Worm (Caenorhabditis elegans) whole organism, young adult: ENCODE measurements around the gene nhr-16.
A peak's percentile ranks its signal among the peaks of the same experiment; 100 is the strongest.

ENCODE experiments used
- B0336.3 ChIP-seq: fragments of 200-800 bp; sonication (Bioruptor generic); IDR thresholded peaks from 2 replicates; pipeline ENCODE4 v1.3.6; 2022; ENCODE audit warnings: missing genetic modification characterization, missing compliant biosample characterization
- C17E4.6 ChIP-seq: fragments of 200-800 bp; sonication (Bioruptor generic); IDR thresholded peaks from 2 replicates; pipeline ENCODE4 v1.3.6; 2022; ENCODE audit warnings: missing genetic modification reagents, missing genetic modification characterization, missing compliant biosample characterization
- D2030.7 ChIP-seq: fragments of 200-800 bp; sonication (Bioruptor generic); IDR thresholded peaks from 2 replicates; pipeline ENCODE4 v1.3.6; 2022; ENCODE audit warnings: missing genetic modification reagents, missing genetic modification characterization, missing compliant biosample characterization
- F33H1.4 ChIP-seq: fragments of 200-800 bp; sonication (Bioruptor generic); IDR thresholded peaks from 2 replicates; pipeline ENCODE4 v1.3.6; 2022; ENCODE audit warnings: missing genetic modification reagents, missing genetic modification characterization, missing compliant biosample characterization
- F52B5.7 ChIP-seq: sonication (generic microtip); optimal IDR thresholded peaks from 2 replicates; lab custom pipeline; 2016; ENCODE audit warnings: mild to moderate bottlenecking, missing genetic modification characterization, missing compliant biosample characterization
- F57C9.4 ChIP-seq: sonication (generic microtip); optimal IDR thresholded peaks from 2 replicates; lab custom pipeline; 2017; ENCODE audit warnings: mild to moderate bottlenecking, missing genetic modification characterization, missing compliant biosample characterization
- K12H6.12 ChIP-seq: fragments of 200-800 bp; sonication (Bioruptor generic); optimal IDR thresholded peaks from 2 replicates; lab custom pipeline; 2018; ENCODE audit warnings: mild to moderate bottlenecking, missing genetic modification characterization, missing compliant biosample characterization
- T07F8.4 ChIP-seq: sonication (generic microtip); optimal IDR thresholded peaks from 2 replicates; lab custom pipeline; 2016; ENCODE audit warnings: mild to moderate bottlenecking, missing genetic modification characterization, moderate library complexity, missing compliant biosample characterization
- Y95B8A.8 ChIP-seq: fragments of 200-800 bp; sonication (Bioruptor generic); IDR thresholded peaks from 2 replicates; pipeline ENCODE4 v1.3.6; 2022; ENCODE audit warnings: missing genetic modification reagents, missing genetic modification characterization, missing compliant biosample characterization
- ZK185.1 ChIP-seq: sonication (generic microtip); optimal IDR thresholded peaks from 2 replicates; lab custom pipeline; 2016; ENCODE audit warnings: mild to moderate bottlenecking, missing genetic modification characterization, missing compliant biosample characterization; ENCODE audit not compliant: poor library complexity, severe bottlenecking
- aptf-2 ChIP-seq: fragments of 200-800 bp; sonication (Bioruptor generic); conservative IDR thresholded peaks from 2 replicates; pipeline ENCODE4 v1.3.6; 2022; ENCODE audit warnings: missing genetic modification reagents, missing genetic modification characterization, missing compliant biosample characterization
- aptf-3 ChIP-seq: fragments of 200-800 bp; sonication (Bioruptor generic); IDR thresholded peaks from 2 replicates; pipeline ENCODE4 v1.3.6; 2022; ENCODE audit warnings: missing genetic modification characterization, missing compliant biosample characterization
- bed-2 ChIP-seq: fragments of 200-800 bp; sonication (Bioruptor generic); IDR thresholded peaks from 2 replicates; pipeline ENCODE4 v1.3.6; 2022; ENCODE audit warnings: missing genetic modification reagents, missing genetic modification characterization, missing compliant biosample characterization
- ceh-40 ChIP-seq: fragments of 200-800 bp; sonication (Bioruptor generic); IDR thresholded peaks from 2 replicates; pipeline ENCODE4 v1.3.6; 2022; ENCODE audit warnings: missing genetic modification characterization, missing compliant biosample characterization
- ceh-79 ChIP-seq: sonication (generic microtip); optimal IDR thresholded peaks from 2 replicates; lab custom pipeline; 2017; ENCODE audit warnings: mild to moderate bottlenecking, missing genetic modification characterization, missing compliant biosample characterization
- ceh-91 ChIP-seq: fragments of 200-800 bp; sonication (Bioruptor generic); IDR thresholded peaks from 2 replicates; pipeline ENCODE4 v1.3.6; 2022; ENCODE audit warnings: missing genetic modification reagents, missing genetic modification characterization, missing compliant biosample characterization
- dox-1 ChIP-seq: fragments of 200-800 bp; sonication (Bioruptor generic); IDR thresholded peaks from 2 replicates; pipeline ENCODE4 v1.3.6; 2022; ENCODE audit warnings: missing genetic modification reagents, missing genetic modification characterization, missing compliant biosample characterization
- dpff-1 ChIP-seq: sonication (generic microtip); optimal IDR thresholded peaks from 2 replicates; lab custom pipeline; 2017; ENCODE audit warnings: mild to moderate bottlenecking, missing genetic modification characterization, missing compliant biosample characterization
- efl-1 ChIP-seq: fragments of 150-350 bp; optimal IDR thresholded peaks from 2 replicates; lab custom pipeline; 2014; ENCODE audit warnings: missing biosample characterization, missing genetic modification reagents, missing genetic modification characterization
- egl-44 ChIP-seq: fragments of 200-800 bp; sonication (Bioruptor generic); IDR thresholded peaks from 2 replicates; pipeline ENCODE4 v1.3.6; 2022; ENCODE audit warnings: missing genetic modification reagents, missing genetic modification characterization, missing compliant biosample characterization
- ekl-4 ChIP-seq: fragments of 200-800 bp; sonication (Bioruptor generic); IDR thresholded peaks from 2 replicates; pipeline ENCODE4 v1.3.6; 2022; ENCODE audit warnings: missing genetic modification reagents, missing genetic modification characterization, missing compliant biosample characterization
- gei-17 ChIP-seq: fragments of 200-800 bp; sonication (Bioruptor generic); optimal IDR thresholded peaks from 2 replicates; lab custom pipeline; 2018; ENCODE audit warnings: mild to moderate bottlenecking, missing genetic modification characterization, missing compliant biosample characterization
- him-1 ChIP-seq: sonication (generic microtip); optimal IDR thresholded peaks from 2 replicates; lab custom pipeline; 2016; ENCODE audit warnings: missing genotype, missing genetic modification reagents, missing genetic modification characterization, missing compliant biosample characterization
- hlh-26 ChIP-seq: fragments of 200-800 bp; sonication (Bioruptor generic); conservative IDR thresholded peaks from 2 replicates; pipeline ENCODE4 v1.3.6; 2022; ENCODE audit warnings: missing genetic modification reagents, missing genetic modification characterization, missing compliant biosample characterization
- hmg-1.2 ChIP-seq: fragments of 200-800 bp; sonication (Bioruptor generic); IDR thresholded peaks from 2 replicates; pipeline ENCODE4 v1.3.6; 2022; ENCODE audit warnings: missing genetic modification reagents, missing genetic modification characterization, missing compliant biosample characterization
- hmg-20 ChIP-seq: fragments of 200-800 bp; sonication (Bioruptor generic); IDR thresholded peaks from 2 replicates; pipeline ENCODE4 v1.3.6; 2022; ENCODE audit warnings: missing genetic modification reagents, missing genetic modification characterization, missing compliant biosample characterization
- let-526 ChIP-seq: fragments of 200-800 bp; sonication (Bioruptor generic); IDR thresholded peaks from 2 replicates; pipeline ENCODE4 v1.3.6; 2022; ENCODE audit warnings: missing genetic modification reagents, missing genetic modification characterization, missing compliant biosample characterization
- lin-54 ChIP-seq: fragments of 200-800 bp; sonication (Bioruptor generic); optimal IDR thresholded peaks from 2 replicates; lab custom pipeline; 2018; ENCODE audit warnings: mild to moderate bottlenecking, missing genetic modification characterization, missing compliant biosample characterization
- lir-1 ChIP-seq: fragments of 200-800 bp; sonication (Bioruptor generic); conservative IDR thresholded peaks from 2 replicates; pipeline ENCODE4 v1.3.6; 2022; ENCODE audit warnings: missing genetic modification reagents, missing genetic modification characterization, missing compliant biosample characterization
- lsl-1 ChIP-seq: fragments of 200-800 bp; sonication (Bioruptor generic); optimal IDR thresholded peaks from 2 replicates; lab custom pipeline; 2018; ENCODE audit warnings: mild to moderate bottlenecking, missing genetic modification characterization, moderate library complexity, missing compliant biosample characterization
- madf-6 ChIP-seq: fragments of 200-800 bp; sonication (Bioruptor generic); IDR thresholded peaks from 2 replicates; pipeline ENCODE4 v1.3.6; 2022; ENCODE audit warnings: missing genetic modification reagents, missing genetic modification characterization, missing compliant biosample characterization
- madf-8 ChIP-seq: fragments of 200-800 bp; sonication (Bioruptor generic); conservative IDR thresholded peaks from 2 replicates; pipeline ENCODE4 v1.3.6; 2022; ENCODE audit warnings: missing genetic modification reagents, missing genetic modification characterization, missing compliant biosample characterization
- mcd-1 ChIP-seq: fragments of 200-800 bp; sonication (Bioruptor generic); IDR thresholded peaks from 2 replicates; pipeline ENCODE4 v1.3.6; 2022; ENCODE audit warnings: missing genetic modification reagents, missing genetic modification characterization, missing compliant biosample characterization
- mxl-1 ChIP-seq: sonication (generic microtip); optimal IDR thresholded peaks from 2 replicates; lab custom pipeline; 2016; ENCODE audit warnings: missing genetic modification characterization, missing compliant biosample characterization
- nfyb-1 ChIP-seq: fragments of 200-800 bp; sonication (Bioruptor generic); IDR thresholded peaks from 2 replicates; pipeline ENCODE4 v1.3.6; 2022; ENCODE audit warnings: missing genetic modification reagents, missing genetic modification characterization, missing compliant biosample characterization
- sdz-38 ChIP-seq: sonication (generic microtip); optimal IDR thresholded peaks from 2 replicates; lab custom pipeline; 2016; ENCODE audit warnings: missing genotype, missing genetic modification characterization, missing compliant biosample characterization
- sptf-2 ChIP-seq: fragments of 200-800 bp; sonication (Bioruptor generic); optimal IDR thresholded peaks from 2 replicates; lab custom pipeline; 2018; ENCODE audit warnings: mild to moderate bottlenecking, missing genetic modification characterization, missing compliant biosample characterization
- tbx-9 ChIP-seq: sonication (generic microtip); optimal IDR thresholded peaks from 2 replicates; lab custom pipeline; 2016; ENCODE audit warnings: borderline replicate concordance, missing genetic modification characterization, inconsistent platforms, missing compliant biosample characterization
- xnd-1 ChIP-seq: sonication (generic microtip); optimal IDR thresholded peaks from 2 replicates; lab custom pipeline; 2016; ENCODE audit warnings: missing genotype, missing genetic modification reagents, missing genetic modification characterization, missing compliant biosample characterization
- ztf-18 ChIP-seq: sonication (generic microtip); optimal IDR thresholded peaks from 2 replicates; lab custom pipeline; 2016; ENCODE audit warnings: missing genotype, mild to moderate bottlenecking, missing genetic modification characterization, missing compliant biosample characterization
- ztf-26 ChIP-seq: sonication (generic microtip); optimal IDR thresholded peaks from 2 replicates; lab custom pipeline; 2017; ENCODE audit warnings: missing genetic modification characterization, missing compliant biosample characterization
- ztf-28 ChIP-seq: fragments of 200-800 bp; sonication (Bioruptor generic); IDR thresholded peaks from 2 replicates; pipeline ENCODE4 v1.3.6; 2022; ENCODE audit warnings: missing genetic modification reagents, missing genetic modification characterization, missing compliant biosample characterization

The nhr-16 gene

DNA sequence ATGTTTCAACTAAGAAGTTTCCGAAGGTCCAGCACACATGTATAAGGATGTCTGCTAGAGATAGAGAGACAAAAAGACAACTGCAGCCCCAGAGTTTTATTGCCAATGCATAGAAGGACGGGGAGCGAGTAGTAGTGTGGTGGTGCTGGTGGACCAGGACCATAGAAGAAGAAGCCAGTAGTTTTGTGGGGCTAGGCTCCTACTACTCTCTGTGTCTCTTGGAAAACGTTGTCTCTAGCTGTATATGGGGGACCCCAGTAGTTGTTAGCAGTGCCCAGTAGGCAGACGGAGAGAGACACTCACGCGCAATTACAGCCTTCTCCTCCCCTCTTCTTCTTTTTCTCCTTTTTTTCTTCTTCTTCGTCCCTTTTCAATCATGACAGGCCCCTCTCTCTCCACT is 17.4 kb downstream of the nhr-16 start (continued):
- peak; percentile 55 for TF ChIP-seq K12H6.12 (tag; lab: Kevin White, UChicago)
- TF ChIP-seq F52B5.7 (tag; lab: Kevin White, UChicago) = no peak
- no peak for TF ChIP-seq madf-8 (GFP tag; lab: Robert Waterston, UW)
- TF ChIP-seq hmg-1.2 (GFP tag; lab: Robert Waterston, UW) = peak; percentile 37; the same call in 1 of the 2 replicates
- TF ChIP-seq C17E4.6 (GFP tag; lab: Robert Waterston, UW) = no peak
- TF ChIP-seq ztf-28 = no peak
- TF ChIP-seq hmg-20 (GFP tag; lab: Robert Waterston, UW) = no peak
- TF ChIP-seq dpff-1 (tag; lab: Kevin White, UChicago) = no peak
- no peak for TF ChIP-seq gei-17 (GFP tag; lab: Kevin White, UChicago)
- no peak for TF ChIP-seq ceh-79
- TF ChIP-seq him-1 (tag; lab: Kevin White, UChicago) = no peak
- no peak for TF ChIP-seq bed-2 (GFP tag; lab: Robert Waterston, UW)
- TF ChIP-seq nfyb-1 = 0 out of 2 replicates have a peak, but pooled peaks have one; percentile 14
- no peak for TF ChIP-seq F57C9.4
- TF ChIP-seq ekl-4 (GFP tag; lab: Robert Waterston, UW) = peak; percentile 12; the same call in 1 of the 2 replicates

ce11 chrII:4460297-4460696 is 21.7 kb downstream of the nhr-16 start:
- peak; percentile 73 for TF ChIP-seq madf-8 (GFP tag; lab: Robert Waterston, UW)
- TF ChIP-seq madf-6 (GFP tag; lab: Robert Waterston, UW) = peak; percentile 90
- TF ChIP-seq F33H1.4 (GFP tag; lab: Robert Waterston, UW) = peak; percentile 91
- peak; percentile 43; the same call in 1 of the 2 replicates for TF ChIP-seq D2030.7 (GFP tag; lab: Robert Waterston, UW)
- no peak for TF ChIP-seq hlh-26
- TF ChIP-seq dox-1 (GFP tag; lab: Robert Waterston, UW) = peak; percentile 39; the same call in 1 of the 2 replicates
- peak; percentile 99 for TF ChIP-seq lsl-1 (GFP tag; lab: Kevin White, UChicago)
- no peak for TF ChIP-seq sdz-38 (tag; lab: Kevin White, UChicago)
- TF ChIP-seq lin-54 (GFP tag; lab: Kevin White, UChicago) = peak; percentile 27
- peak; percentile 56 for TF ChIP-seq ceh-91 (GFP tag; lab: Robert Waterston, UW)
- TF ChIP-seq xnd-1 = peak; percentile 93
- TF ChIP-seq hmg-1.2 (GFP tag; lab: Robert Waterston, UW) = no peak
- peak; percentile 40 for TF ChIP-seq efl-1

DNA sequence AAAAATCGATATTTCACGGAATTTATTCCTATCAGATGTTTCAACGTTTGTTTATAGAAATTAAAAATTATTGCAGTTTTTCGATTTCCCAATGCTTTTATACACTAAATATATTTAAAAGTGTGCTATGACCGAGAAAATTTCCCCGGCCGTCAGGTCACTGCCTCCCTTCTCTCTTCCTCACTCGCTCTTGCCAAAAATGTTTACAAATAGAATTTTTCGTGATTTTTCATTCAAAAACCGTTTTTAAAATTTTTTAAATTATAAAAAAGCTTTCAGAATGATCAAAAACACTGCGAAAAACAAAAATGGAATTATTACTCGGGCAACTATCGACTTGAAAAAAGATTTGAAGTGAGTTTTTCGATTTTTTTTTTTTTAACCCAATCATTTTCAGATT is 22.2 kb downstream of the nhr-16 start, which contains the start of the genes T12C9.7 and vps-18:
Gene T12C9.7 (minus strand): TSS at position 101 of the 400 bp plus-strand sequence.
Gene vps-18 (plus strand): TSS at position 280 of the 400 bp plus-strand sequence.
- TF ChIP-seq hmg-20 (GFP tag; lab: Robert Waterston, UW) (no peak), tbx-9 (tag; lab: Kevin White, UChicago) (no peak), D2030.7 (GFP tag; lab: Robert Waterston, UW) (no peak), F57C9.4 (no peak), let-526 (GFP tag; lab: Robert Waterston, UW) (no peak)

DNA sequence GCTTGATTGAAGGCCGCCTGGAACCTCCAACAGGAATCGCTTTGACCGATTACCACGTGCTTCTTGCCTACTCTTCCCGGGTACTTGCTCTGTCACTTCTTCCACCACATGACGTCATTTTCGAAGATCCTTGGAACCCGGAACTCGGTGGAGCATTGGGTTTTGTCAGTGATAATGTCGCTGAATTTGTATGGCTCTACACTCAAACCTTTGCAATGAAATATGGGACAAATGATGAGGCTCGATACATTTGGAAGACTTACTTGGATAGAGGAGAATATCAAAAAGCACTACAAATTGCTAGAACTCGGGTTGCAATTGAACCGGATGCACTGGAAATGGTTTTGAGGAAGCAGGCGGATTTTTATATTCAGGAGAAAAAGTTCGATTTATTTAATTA is 24.2 kb downstream of the nhr-16 start:
- TF ChIP-seq K12H6.12 (tag; lab: Kevin White, UChicago) = no peak
- TF ChIP-seq T07F8.4 (tag; lab: Kevin White, UChicago) = no peak
- no peak for TF ChIP-seq mxl-1
- no peak for TF ChIP-seq nfyb-1
- no peak for TF ChIP-seq egl-44 (GFP tag; lab: Robert Waterston, UW)

ce11 chrII:4467869-4468268 is 29.3 kb downstream of the nhr-16 start, which contains the start of gene W06B4.2:
W06B4.2 (plus strand) TSS chrII:4468169.
- no peak for TF ChIP-seq ztf-26 (tag; lab: Kevin White, UChicago)
- no peak for TF ChIP-seq ceh-40 (GFP tag; lab: Robert Waterston, UW)
- TF ChIP-seq mcd-1 (GFP tag; lab: Robert Waterston, UW) = no peak
- TF ChIP-seq Y95B8A.8 (GFP tag; lab: Robert Waterston, UW) = no peak
- no peak for TF ChIP-seq ztf-28
- TF ChIP-seq B0336.3 = no peak
- TF ChIP-seq ekl-4 (GFP tag; lab: Robert Waterston, UW) = no peak
- TF ChIP-seq D2030.7 (GFP tag; lab: Robert Waterston, UW) = no peak
- TF ChIP-seq ztf-18 (tag; lab: Kevin White, UChicago) = no peak
- TF ChIP-seq lsl-1 (GFP tag; lab: Kevin White, UChicago) = no peak
- no peak for TF ChIP-seq ZK185.1
- no peak for TF ChIP-seq aptf-2 (GFP tag; lab: Robert Waterston, UW)
- no peak for TF ChIP-seq aptf-3 (GFP tag; lab: Robert Waterston, UW)
- TF ChIP-seq lir-1 (GFP tag; lab: Robert Waterston, UW) = no peak
- no peak for TF ChIP-seq sptf-2
